Fruit fly (Drosophila melanogaster): ENCODE data around the gene rec.
A peak's percentile ranks its signal among the peaks of the same experiment; 100 is the strongest.

DNA sequence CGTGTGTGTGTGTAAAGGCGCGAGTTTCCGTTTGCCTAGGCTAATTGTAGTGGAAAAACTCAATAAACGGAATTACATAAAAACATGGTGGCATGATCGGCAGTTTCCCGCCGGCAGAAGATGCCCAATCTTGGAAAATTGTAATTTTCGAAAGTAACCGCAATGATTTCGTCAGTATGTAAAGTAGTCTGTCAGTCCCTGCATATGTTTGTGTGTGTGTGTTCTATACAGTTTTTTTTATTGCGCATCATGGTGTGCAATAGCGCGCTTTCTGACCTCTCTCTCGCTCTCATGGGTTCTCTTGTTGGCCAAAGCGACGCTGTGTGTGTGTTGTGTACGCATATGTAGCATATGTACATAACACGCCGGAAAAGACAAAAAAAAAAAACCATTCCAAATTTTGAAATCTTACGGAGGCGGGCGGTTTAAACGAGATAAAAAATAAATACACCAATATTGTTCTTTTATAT lies 38.1 kb downstream of the rec start:
- TF ChIP-seq Hr96 (GFP tag; optimal IDR thresholded peaks at IDR 0.05) (peak; percentile 20), ovo (GFP tag; optimal IDR thresholded peaks at IDR 0.05) (peak; percentile 65), CG7045 (GFP tag; optimal IDR thresholded peaks at IDR 0.05) (no peak), CG5204 (GFP tag; optimal IDR thresholded peaks at IDR 0.05) (no peak), Mnt (GFP tag; optimal IDR thresholded peaks at IDR 0.05) (peak; percentile 81), kay (GFP tag; ENCODE audit: borderline replicate concordance) (peak; percentile 88), CG7101 (tag; optimal IDR thresholded peaks at IDR 0.05) (peak; percentile 7), Clk (GFP tag; optimal IDR thresholded peaks at IDR 0.05) (no peak)

Data from whole organism, adult.